Worm (Caenorhabditis elegans): ENCODE data around the gene hrpl-1.

Gene hrpl-1

DNA sequence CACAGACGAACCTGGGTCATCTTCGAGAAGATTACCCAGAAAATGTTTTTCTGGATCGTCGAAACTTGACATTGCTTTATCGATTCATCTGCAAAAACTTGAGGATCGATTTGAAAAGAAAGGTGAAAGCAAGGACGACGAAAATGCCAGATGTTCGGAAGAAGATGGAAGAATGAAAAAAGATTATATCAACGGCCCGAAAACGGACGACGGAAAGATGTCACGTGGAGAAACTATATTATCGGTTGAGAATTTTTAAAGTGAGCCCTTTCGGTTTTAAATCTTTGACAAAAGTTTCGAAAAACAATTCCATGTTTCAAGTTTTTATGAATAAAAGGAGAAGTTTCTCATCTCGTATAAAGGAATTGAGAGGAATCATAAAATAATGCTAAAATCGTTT lies 40.3 kb upstream of the hrpl-1 start, which contains the start of gene dnj-5:
Gene dnj-5 (minus strand): TSS at position 101 of the 400 bp plus-strand sequence.
- TF ChIP-seq ceh-83 (GFP tag; optimal IDR thresholded peaks at IDR 0.05) (no peak), snpc-4 (tag; optimal IDR thresholded peaks at IDR 0.05) (no peak)

DNA sequence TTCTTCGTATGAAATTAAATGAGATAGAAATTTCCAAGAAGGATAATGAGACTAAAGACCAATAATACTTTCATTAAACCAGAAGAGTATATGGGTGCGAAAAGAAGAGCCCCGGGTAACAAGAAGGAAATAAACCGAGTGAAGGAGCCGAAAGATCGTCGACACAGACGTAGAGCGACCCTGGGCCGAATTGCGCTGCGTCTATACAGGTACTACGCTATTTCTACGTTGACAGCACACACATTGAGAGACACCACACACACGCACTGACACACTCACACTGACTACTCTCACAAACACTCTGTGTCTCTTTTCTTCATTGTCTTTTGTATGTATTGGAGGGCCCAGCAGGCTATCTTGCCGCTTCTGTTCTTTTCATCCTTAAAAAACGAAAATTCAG lies 39.7 kb upstream of the hrpl-1 start:
- TF ChIP-seq lin-13 (tag; optimal IDR thresholded peaks at IDR 0.05) (peak; percentile 62), unc-120 (tag; optimal IDR thresholded peaks at IDR 0.05; ENCODE audit: poor library complexity, severe bottlenecking) (peak; percentile 38), lsy-2 (tag; optimal IDR thresholded peaks at IDR 0.05) (no peak), zip-8 (tag; optimal IDR thresholded peaks at IDR 0.05) (no peak), unc-39 (tag; optimal IDR thresholded peaks at IDR 0.05) (no peak), cnd-1 (tag; optimal IDR thresholded peaks at IDR 0.05) (no peak), ceh-43 (GFP tag; optimal IDR thresholded peaks at IDR 0.05) (no peak), tbx-8 (GFP tag; optimal IDR thresholded peaks at IDR 0.05) (no peak), nhr-28 (tag; optimal IDR thresholded peaks at IDR 0.05) (no peak), flh-1 (GFP tag; optimal IDR thresholded peaks at IDR 0.05) (no peak), hlh-1 (tag; optimal IDR thresholded peaks at IDR 0.05) (peak; percentile 10), nhr-237 (tag; optimal IDR thresholded peaks at IDR 0.05) (peak; percentile 30), ceh-83 (GFP tag; optimal IDR thresholded peaks at IDR 0.05) (no peak), elt-1 (tag; optimal IDR thresholded peaks at IDR 0.05; ENCODE audit: borderline replicate concordance, insufficient read depth) (no peak), drap-1 (GFP tag; optimal IDR thresholded peaks at IDR 0.05) (peak; percentile 15), elt-3 (tag; optimal IDR thresholded peaks at IDR 0.05) (no peak), ceh-39 (tag; optimal IDR thresholded peaks at IDR 0.05) (no peak), ces-1 (GFP tag; optimal IDR thresholded peaks at IDR 0.05) (peak; percentile 65), mab-5 (tag; optimal IDR thresholded peaks at IDR 0.05) (no peak), mep-1 (tag; optimal IDR thresholded peaks at IDR 0.05) (peak; percentile 17), pha-4 (tag; optimal IDR thresholded peaks at IDR 0.05) (peak; percentile 75), ham-2 (GFP tag; optimal IDR thresholded peaks at IDR 0.05) (peak; percentile 46), bed-3 (GFP tag; optimal IDR thresholded peaks at IDR 0.05) (no peak), sem-2 (GFP tag; optimal IDR thresholded peaks at IDR 0.05) (no peak), blmp-1 (tag; optimal IDR thresholded peaks at IDR 0.05) (no peak), M03D4.4 (tag; optimal IDR thresholded peaks at IDR 0.05) (peak; percentile 28), ztf-11 (tag; optimal IDR thresholded peaks at IDR 0.05) (no peak), lin-32 (GFP tag; optimal IDR thresholded peaks at IDR 0.05) (no peak), nhr-76 (tag; optimal IDR thresholded peaks at IDR 0.05) (no peak), nhr-12 (tag; optimal IDR thresholded peaks at IDR 0.05) (no peak), nhr-2 (tag; optimal IDR thresholded peaks at IDR 0.05) (no peak), snpc-4 (tag; optimal IDR thresholded peaks at IDR 0.05) (no peak), sptf-1 (tag; optimal IDR thresholded peaks at IDR 0.05) (peak; percentile 71), unc-62 (GFP tag; optimal IDR thresholded peaks at IDR 0.05) (peak; percentile 57), mls-2 (tag; optimal IDR thresholded peaks at IDR 0.05) (peak; percentile 80)

ce11 chrII:6860043-6860442 lies 38.5 kb upstream of the hrpl-1 start:
- TF ChIP-seq elt-1 (tag; optimal IDR thresholded peaks at IDR 0.05; ENCODE audit: borderline replicate concordance, insufficient read depth): no peak
- no peak for TF ChIP-seq nhr-28 (tag; optimal IDR thresholded peaks at IDR 0.05)
- no peak for TF ChIP-seq mep-1 (tag; optimal IDR thresholded peaks at IDR 0.05)
- no peak for TF ChIP-seq mab-5 (tag; optimal IDR thresholded peaks at IDR 0.05)
- TF ChIP-seq nhr-237 (tag; optimal IDR thresholded peaks at IDR 0.05): no peak
- no peak for TF ChIP-seq sptf-1 (tag; optimal IDR thresholded peaks at IDR 0.05)
- TF ChIP-seq drap-1 (GFP tag; optimal IDR thresholded peaks at IDR 0.05): no peak
- TF ChIP-seq pha-4 (tag; optimal IDR thresholded peaks at IDR 0.05): no peak
- no peak for TF ChIP-seq ztf-11 (tag; optimal IDR thresholded peaks at IDR 0.05)
- TF ChIP-seq nhr-76 (tag; optimal IDR thresholded peaks at IDR 0.05): no peak
- TF ChIP-seq nhr-12 (tag; optimal IDR thresholded peaks at IDR 0.05): no peak
- TF ChIP-seq elt-3 (tag; optimal IDR thresholded peaks at IDR 0.05): no peak

ce11 chrII:6863652-6864051 lies 34.9 kb upstream of the hrpl-1 start, which contains the start of gene aff-1:
Gene aff-1, minus strand, starts transcription at chrII:6863752.
- TF ChIP-seq mls-2 (tag; optimal IDR thresholded peaks at IDR 0.05) (no peak), snpc-4 (tag; optimal IDR thresholded peaks at IDR 0.05) (no peak), unc-39 (tag; optimal IDR thresholded peaks at IDR 0.05) (no peak), blmp-1 (tag; optimal IDR thresholded peaks at IDR 0.05) (no peak), unc-120 (tag; optimal IDR thresholded peaks at IDR 0.05; ENCODE audit: poor library complexity, severe bottlenecking) (no peak), ceh-83 (GFP tag; optimal IDR thresholded peaks at IDR 0.05) (no peak), flh-1 (GFP tag; optimal IDR thresholded peaks at IDR 0.05) (no peak), lin-32 (GFP tag; optimal IDR thresholded peaks at IDR 0.05) (no peak), tbx-8 (GFP tag; optimal IDR thresholded peaks at IDR 0.05) (no peak), mab-5 (tag; optimal IDR thresholded peaks at IDR 0.05) (no peak), bed-3 (GFP tag; optimal IDR thresholded peaks at IDR 0.05) (no peak)
